Worm (Caenorhabditis elegans): Measurements from ENCODE around the gene F38B6.7.

F38B6.7 gene

DNA sequence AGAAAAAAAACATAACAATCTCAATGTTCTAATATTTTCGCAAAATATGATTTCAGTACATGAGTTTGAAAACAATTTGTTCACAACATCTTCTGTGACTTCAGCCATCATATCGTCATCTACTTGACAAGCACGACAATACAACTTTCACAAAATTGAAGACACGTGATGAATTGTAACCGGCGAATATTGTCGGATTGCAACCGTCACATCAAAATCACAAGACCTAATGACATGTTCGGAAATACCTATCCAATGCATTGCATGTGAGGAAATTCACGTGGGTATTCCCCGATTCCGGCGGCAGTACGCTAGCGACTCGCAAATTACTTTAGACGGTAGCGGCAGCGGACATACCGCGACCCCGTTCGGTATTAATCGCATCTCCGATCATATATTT, 43.4 kb upstream of the F38B6.7 start:
- no peak for TF ChIP-seq nhr-23 (tag; optimal IDR thresholded peaks at IDR 0.05)
- peak; percentile 96 for TF ChIP-seq nhr-25 (tag; optimal IDR thresholded peaks at IDR 0.05)
- TF ChIP-seq nhr-12 (tag; optimal IDR thresholded peaks at IDR 0.05) = no peak
- no peak for TF ChIP-seq lin-39 (tag; optimal IDR thresholded peaks at IDR 0.05)
- TF ChIP-seq sma-9 (GFP tag; optimal IDR thresholded peaks at IDR 0.05) = peak; percentile 98
- no peak for TF ChIP-seq sma-9 (tag; optimal IDR thresholded peaks at IDR 0.05)
- TF ChIP-seq lin-11 (tag; optimal IDR thresholded peaks at IDR 0.05) = no peak
- peak in 1 of 2 experiments; percentile 35 for TF ChIP-seq lsy-2 (tag; optimal IDR thresholded peaks at IDR 0.05)
- peak in 1 of 2 experiments; percentile 90 for TF ChIP-seq mdl-1 (tag; optimal IDR thresholded peaks at IDR 0.05)
- TF ChIP-seq gmeb-1 (tag; optimal IDR thresholded peaks at IDR 0.05) = peak; percentile 40
- TF ChIP-seq unc-62 (GFP tag; optimal IDR thresholded peaks at IDR 0.05) = peak; percentile 53
- TF ChIP-seq nhr-21 (tag; optimal IDR thresholded peaks at IDR 0.05) = peak; percentile 85
- no peak for TF ChIP-seq ceh-82 (tag; optimal IDR thresholded peaks at IDR 0.05)
- peak; percentile 91 for TF ChIP-seq blmp-1 (tag; optimal IDR thresholded peaks at IDR 0.05; ENCODE audit: insufficient read depth)
- TF ChIP-seq F13H6.1 (tag; optimal IDR thresholded peaks at IDR 0.05) = no peak
- no peak for TF ChIP-seq elt-1 (tag; optimal IDR thresholded peaks at IDR 0.05)
- no peak for TF ChIP-seq lin-13 (GFP tag; optimal IDR thresholded peaks at IDR 0.05)
- TF ChIP-seq ztf-4 (tag; optimal IDR thresholded peaks at IDR 0.05) = no peak
- no peak for TF ChIP-seq Y55F3AM.14 (GFP tag; optimal IDR thresholded peaks at IDR 0.05)
- peak; percentile 61 for TF ChIP-seq ceh-16 (tag; optimal IDR thresholded peaks at IDR 0.05)
- TF ChIP-seq egl-27 (tag; optimal IDR thresholded peaks at IDR 0.05) = peak; percentile 86
- no peak for TF ChIP-seq mbf-1 (tag; optimal IDR thresholded peaks at IDR 0.05)
- TF ChIP-seq nhr-10 (tag; optimal IDR thresholded peaks at IDR 0.05) = no peak
- no peak for TF ChIP-seq elt-3 (tag; optimal IDR thresholded peaks at IDR 0.05)
- TF ChIP-seq crh-2 (tag; optimal IDR thresholded peaks at IDR 0.05) = peak; percentile 71
- peak; percentile 68 for TF ChIP-seq nhr-6 (tag; optimal IDR thresholded peaks at IDR 0.05)
- TF ChIP-seq nhr-129 (tag; optimal IDR thresholded peaks at IDR 0.05) = peak; percentile 70
- peak; percentile 89 for TF ChIP-seq sma-3 (GFP tag; optimal IDR thresholded peaks at IDR 0.05)
- no peak for TF ChIP-seq snpc-4 (tag; optimal IDR thresholded peaks at IDR 0.05)
- TF ChIP-seq sem-4 (tag; optimal IDR thresholded peaks at IDR 0.05) = peak; percentile 15
- TF ChIP-seq ZK546.5 (tag; optimal IDR thresholded peaks at IDR 0.05) = no peak

DNA sequence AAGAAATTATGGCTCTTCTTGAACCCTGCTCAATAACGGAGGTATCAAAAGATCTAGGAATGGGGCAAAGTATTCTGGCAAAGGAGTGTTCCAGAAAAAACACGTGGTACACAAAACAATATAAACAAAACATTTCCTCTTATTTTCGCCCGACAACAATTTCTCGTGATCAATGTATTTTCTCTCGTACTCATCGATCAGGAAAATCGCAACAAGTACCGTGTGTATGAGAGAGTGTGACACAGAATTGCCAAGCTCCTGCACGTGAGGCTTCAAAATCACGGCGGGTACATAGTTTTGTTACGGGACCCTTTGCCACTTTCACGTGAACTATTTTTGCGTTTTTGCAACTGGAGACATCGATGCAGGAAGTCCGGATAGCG, 42.8 kb upstream of the F38B6.7 start:
- TF ChIP-seq sma-9 (GFP tag; optimal IDR thresholded peaks at IDR 0.05) (peak; percentile 78), sma-9 (tag; optimal IDR thresholded peaks at IDR 0.05) (no peak), nhr-25 (tag; optimal IDR thresholded peaks at IDR 0.05) (peak; percentile 30), sma-3 (GFP tag; optimal IDR thresholded peaks at IDR 0.05) (peak; percentile 29), ama-1 (optimal IDR thresholded peaks at IDR 0.05) (no peak), nhr-129 (tag; optimal IDR thresholded peaks at IDR 0.05) (peak; percentile 88), nhr-6 (tag; optimal IDR thresholded peaks at IDR 0.05) (peak; percentile 0), zag-1 (tag; optimal IDR thresholded peaks at IDR 0.05) (no peak), F13H6.1 (tag; optimal IDR thresholded peaks at IDR 0.05) (peak; percentile 64), sem-4 (tag; optimal IDR thresholded peaks at IDR 0.05) (no peak), lsy-2 (tag; optimal IDR thresholded peaks at IDR 0.05) (peak in 1 of 2 experiments; percentile 62), unc-62 (GFP tag; optimal IDR thresholded peaks at IDR 0.05) (no peak), egl-27 (tag; optimal IDR thresholded peaks at IDR 0.05) (no peak), gmeb-1 (tag; optimal IDR thresholded peaks at IDR 0.05) (peak; percentile 48), C34F6.9 (tag; optimal IDR thresholded peaks at IDR 0.05) (peak; percentile 29)

DNA sequence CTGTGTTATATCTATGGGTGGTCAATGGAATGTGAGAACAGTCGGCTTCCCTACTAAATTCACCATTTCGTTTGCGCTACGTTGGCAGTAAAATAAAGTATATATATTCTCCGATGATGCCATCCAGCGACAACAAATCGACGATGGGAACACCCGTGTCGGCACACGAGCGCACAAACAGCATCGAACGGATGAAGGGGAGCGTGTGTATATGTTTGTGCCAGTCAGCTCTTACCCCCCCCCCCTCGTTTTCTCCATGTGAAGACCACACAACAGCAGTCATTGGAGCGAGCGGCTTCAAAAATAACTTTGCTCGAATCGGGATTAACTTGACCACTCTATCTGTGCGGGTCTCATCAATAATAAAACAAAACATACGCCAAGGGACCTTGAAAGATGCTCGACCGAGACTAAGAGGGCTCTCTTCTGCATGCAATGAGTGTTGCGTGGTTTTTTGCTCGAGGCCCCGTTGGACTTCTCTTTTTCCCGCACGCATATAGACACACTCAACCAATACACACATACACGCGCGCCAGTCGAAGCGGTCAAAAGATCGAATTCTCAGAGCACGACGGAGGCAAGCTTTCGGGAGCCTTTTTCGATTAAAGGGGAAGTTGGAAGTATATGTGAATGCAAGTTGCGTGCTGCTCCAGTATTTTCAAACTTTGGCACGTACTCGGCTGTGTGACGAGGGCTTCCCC, 42.3 kb upstream of the F38B6.7 start:
- TF ChIP-seq mdl-1 (tag; optimal IDR thresholded peaks at IDR 0.05) = peak; percentile 96 to 99
- no peak for TF ChIP-seq elt-1 (tag; optimal IDR thresholded peaks at IDR 0.05)
- no peak for TF ChIP-seq mbf-1 (tag; optimal IDR thresholded peaks at IDR 0.05)
- no peak for TF ChIP-seq nhr-10 (tag; optimal IDR thresholded peaks at IDR 0.05)
- no peak for TF ChIP-seq skn-1 (tag; optimal IDR thresholded peaks at IDR 0.05)
- TF ChIP-seq mab-5 (tag; optimal IDR thresholded peaks at IDR 0.05) = peak; percentile 29
- TF ChIP-seq zag-1 (tag; optimal IDR thresholded peaks at IDR 0.05) = peak; percentile 67
- TF ChIP-seq sma-9 (GFP tag; optimal IDR thresholded peaks at IDR 0.05) = peak; percentile 38
- no peak for TF ChIP-seq sma-9 (tag; optimal IDR thresholded peaks at IDR 0.05)
- no peak for TF ChIP-seq dmd-4 (tag; optimal IDR thresholded peaks at IDR 0.05)

Measured in whole organism, L2 larva.